Worm (Caenorhabditis elegans) whole organism, L1 larva: Measurements from ENCODE around the gene aqp-3.

ENCODE experiments used
- C04F5.9 ChIP-seq: sonication (generic microtip); optimal IDR thresholded peaks from 2 replicates; lab custom pipeline; 2016; ENCODE audit warnings: missing genetic modification characterization, missing compliant biosample characterization
- C16A3.4 ChIP-seq: fragments of 150-350 bp; optimal IDR thresholded peaks from 2 replicates; lab custom pipeline; 2014; ENCODE audit warnings: missing biosample characterization, missing genetic modification characterization
- C34B4.2 ChIP-seq: sonication (generic microtip); optimal IDR thresholded peaks from 2 replicates; lab custom pipeline; 2017; ENCODE audit warnings: mild to moderate bottlenecking, missing genetic modification characterization, missing compliant biosample characterization
- F16B12.6 ChIP-seq: fragments of 150-350 bp; optimal IDR thresholded peaks from 2 replicates; lab custom pipeline; 2014; ENCODE audit warnings: missing biosample characterization, missing genetic modification characterization
- alr-1 ChIP-seq: fragments of 200-800 bp; sonication (Bioruptor generic); optimal IDR thresholded peaks from 2 replicates; lab custom pipeline; 2018; ENCODE audit warnings: borderline replicate concordance, mild to moderate bottlenecking, missing genetic modification characterization, missing compliant biosample characterization
- ama-1 ChIP-seq: fragments of 150-350 bp; optimal IDR thresholded peaks from 2 replicates; lab custom pipeline; 2014
- ceh-63 ChIP-seq: fragments of 200-800 bp; sonication (Bioruptor generic); optimal IDR thresholded peaks from 2 replicates; lab custom pipeline; 2018; ENCODE audit warnings: mild to moderate bottlenecking, missing genetic modification characterization, missing compliant biosample characterization
- ceh-82 ChIP-seq, 3 experiments: fragments of 150-350 bp in 1 of 3; sonication (generic microtip) in 2 of 3; optimal IDR thresholded peaks; 2 replicates each; lab custom pipeline; 2014 to 2017; ENCODE audit warnings: missing biosample characterization in 3 of 3, missing genetic modification characterization in 3 of 3
- ceh-90 ChIP-seq: sonication (generic microtip); optimal IDR thresholded peaks from 2 replicates; lab custom pipeline; 2016; ENCODE audit warnings: missing genetic modification characterization, missing compliant biosample characterization
- ces-1 ChIP-seq: fragments of 150-350 bp; optimal IDR thresholded peaks from 2 replicates; lab custom pipeline; 2014; ENCODE audit warnings: missing biosample characterization, missing genetic modification reagents, missing genetic modification characterization
- dpl-1 ChIP-seq, 3 experiments: fragments of 150-350 bp in 2 of 3; sonication (generic microtip) in 1 of 3; optimal IDR thresholded peaks; 2 replicates each; lab custom pipeline; 2014 to 2017; ENCODE audit warnings: missing biosample characterization in 3 of 3, missing genetic modification characterization in 3 of 3, missing genetic modification reagents in 3 of 3
- dsc-1 ChIP-seq: sonication (generic microtip); optimal IDR thresholded peaks from 2 replicates; lab custom pipeline; 2016; ENCODE audit warnings: mild to moderate bottlenecking, missing genetic modification characterization, missing compliant biosample characterization
- efl-3 ChIP-seq: fragments of 200-800 bp; sonication (Bioruptor generic); optimal IDR thresholded peaks from 2 replicates; lab custom pipeline; 2018; ENCODE audit warnings: mild to moderate bottlenecking, missing genetic modification characterization, missing compliant biosample characterization
- egl-13 ChIP-seq: sonication (generic microtip); optimal IDR thresholded peaks from 2 replicates; lab custom pipeline; 2016; ENCODE audit warnings: missing genotype, missing genetic modification reagents, missing genetic modification characterization, missing compliant biosample characterization
- egl-27 ChIP-seq, 2 experiments: fragments of 150-350 bp in 1 of 2; sonication (generic microtip); optimal IDR thresholded peaks; 3 replicates each; lab custom pipeline; 2017 to 2018; ENCODE audit warnings: missing biosample characterization in 2 of 2, missing genetic modification characterization in 2 of 2, missing genetic modification reagents in 2 of 2
- elt-2 ChIP-seq: sonication (generic microtip); optimal IDR thresholded peaks from 2 replicates; lab custom pipeline; 2016; ENCODE audit warnings: missing genetic modification characterization, mild to moderate bottlenecking, inconsistent platforms, missing compliant biosample characterization, missing genetic modification reagents
- ets-5 ChIP-seq: fragments of 200-800 bp; sonication (Bioruptor generic); IDR thresholded peaks from 2 replicates; pipeline ENCODE4 v1.3.6; 2022; ENCODE audit warnings: missing genetic modification characterization, missing compliant biosample characterization
- fkh-10 ChIP-seq: sonication (generic microtip); optimal IDR thresholded peaks from 2 replicates; lab custom pipeline; 2017; ENCODE audit warnings: missing biosample characterization, missing genetic modification reagents, missing genetic modification characterization
- fkh-4 ChIP-seq: sonication (generic microtip); optimal IDR thresholded peaks from 2 replicates; lab custom pipeline; 2016; ENCODE audit warnings: missing compliant biosample characterization, missing genetic modification characterization, borderline replicate concordance
- grh-1 ChIP-seq: fragments of 200-800 bp; sonication (Bioruptor generic); IDR thresholded peaks from 2 replicates; pipeline ENCODE4 v1.3.6; 2022; ENCODE audit warnings: missing genetic modification reagents, missing genetic modification characterization, missing compliant biosample characterization
- hlh-17 ChIP-seq: fragments of 200-800 bp; sonication (Bioruptor generic); optimal IDR thresholded peaks from 2 replicates; lab custom pipeline; 2018; ENCODE audit warnings: missing genetic modification characterization, mild to moderate bottlenecking, missing compliant biosample characterization, moderate library complexity, borderline replicate concordance
- irx-1 ChIP-seq: sonication (generic microtip); optimal IDR thresholded peaks from 2 replicates; lab custom pipeline; 2016; ENCODE audit warnings: missing genetic modification characterization, missing compliant biosample characterization
- jun-1 ChIP-seq: fragments of 150-350 bp; optimal IDR thresholded peaks from 2 replicates; lab custom pipeline; 2014; ENCODE audit warnings: missing biosample characterization, missing genetic modification reagents, missing genetic modification characterization
- lin-14 ChIP-seq: fragments of 200-800 bp; sonication (Bioruptor generic); optimal IDR thresholded peaks from 2 replicates; lab custom pipeline; 2018; ENCODE audit warnings: mild to moderate bottlenecking, missing genetic modification characterization, moderate library complexity, missing compliant biosample characterization
- lin-39 ChIP-seq: fragments of 150-350 bp; optimal IDR thresholded peaks from 2 replicates; lab custom pipeline; 2014; ENCODE audit warnings: missing biosample characterization, missing genetic modification reagents, missing genetic modification characterization
- lir-3 ChIP-seq: sonication (generic microtip); optimal IDR thresholded peaks from 2 replicates; lab custom pipeline; 2016; ENCODE audit warnings: mild to moderate bottlenecking, missing genetic modification characterization, moderate library complexity, missing compliant biosample characterization; ENCODE audit not compliant: poor library complexity
- mab-9 ChIP-seq: fragments of 200-800 bp; sonication (Bioruptor generic); IDR thresholded peaks from 2 replicates; pipeline ENCODE4 v1.3.6; 2022; ENCODE audit warnings: missing genetic modification reagents, missing genetic modification characterization, missing compliant biosample characterization
- mef-2 ChIP-seq: fragments of 150-350 bp; optimal IDR thresholded peaks from 2 replicates; lab custom pipeline; 2014; ENCODE audit warnings: missing biosample characterization, missing genetic modification characterization
- nhr-11 ChIP-seq: fragments of 150-350 bp; optimal IDR thresholded peaks from 2 replicates; lab custom pipeline; 2014; ENCODE audit warnings: missing biosample characterization, missing genetic modification characterization
- nhr-12 ChIP-seq: sonication (generic microtip); optimal IDR thresholded peaks from 2 replicates; lab custom pipeline; 2017; ENCODE audit warnings: missing biosample characterization, missing genetic modification characterization
- nhr-20 ChIP-seq: sonication (generic microtip); optimal IDR thresholded peaks from 2 replicates; lab custom pipeline; 2016; ENCODE audit warnings: mild to moderate bottlenecking, missing genetic modification characterization, missing compliant biosample characterization
- nhr-28 ChIP-seq: fragments of 150-350 bp; optimal IDR thresholded peaks from 2 replicates; lab custom pipeline; 2014; ENCODE audit warnings: missing biosample characterization, missing genetic modification characterization
- nhr-47 ChIP-seq: sonication (generic microtip); optimal IDR thresholded peaks from 2 replicates; lab custom pipeline; 2016; ENCODE audit warnings: mild to moderate bottlenecking, missing genetic modification characterization, moderate library complexity, missing compliant biosample characterization
- nhr-71 ChIP-seq: sonication (generic microtip); optimal IDR thresholded peaks from 2 replicates; lab custom pipeline; 2016; ENCODE audit warnings: mild to moderate bottlenecking, missing genetic modification characterization, moderate library complexity, missing compliant biosample characterization
- nhr-77 ChIP-seq: fragments of 150-350 bp; optimal IDR thresholded peaks from 2 replicates; lab custom pipeline; 2014; ENCODE audit warnings: missing biosample characterization, missing genetic modification characterization
- nhr-84 ChIP-seq: sonication (generic microtip); optimal IDR thresholded peaks from 2 replicates; lab custom pipeline; 2017; ENCODE audit warnings: missing biosample characterization, missing genetic modification characterization
- nhr-90 ChIP-seq: sonication (generic microtip); optimal IDR thresholded peaks from 2 replicates; lab custom pipeline; 2016; ENCODE audit warnings: mild to moderate bottlenecking, missing genetic modification characterization, missing compliant biosample characterization; ENCODE audit not compliant: poor library complexity
- pag-3 ChIP-seq: sonication (generic microtip); optimal IDR thresholded peaks from 2 replicates; lab custom pipeline; 2017; ENCODE audit warnings: missing genetic modification characterization, mild to moderate bottlenecking, missing compliant biosample characterization, antibody characterized with exemption, borderline replicate concordance; ENCODE audit not compliant: insufficient read depth
- pax-3 ChIP-seq: fragments of 200-800 bp; sonication (Bioruptor generic); optimal IDR thresholded peaks from 2 replicates; lab custom pipeline; 2018; ENCODE audit warnings: mild to moderate bottlenecking, missing genetic modification characterization, moderate library complexity, missing compliant biosample characterization
- snpc-4 ChIP-seq: fragments of 150-350 bp; optimal IDR thresholded peaks from 2 replicates; lab custom pipeline; 2014; ENCODE audit warnings: missing biosample characterization, missing genetic modification characterization
- snu-23 ChIP-seq: sonication (generic microtip); optimal IDR thresholded peaks from 2 replicates; lab custom pipeline; 2016; ENCODE audit warnings: missing genetic modification characterization, missing compliant biosample characterization
- sox-4 ChIP-seq: sonication (generic microtip); optimal IDR thresholded peaks from 2 replicates; lab custom pipeline; 2016; ENCODE audit warnings: missing genetic modification characterization, missing compliant biosample characterization
- swsn-7 ChIP-seq: sonication (generic microtip); optimal IDR thresholded peaks from 2 replicates; lab custom pipeline; 2016; ENCODE audit warnings: missing genetic modification characterization, missing compliant biosample characterization
- unc-130 ChIP-seq: fragments of 150-350 bp; optimal IDR thresholded peaks from 2 replicates; lab custom pipeline; 2017; ENCODE audit warnings: missing biosample characterization, missing genetic modification characterization, inconsistent platforms
- vab-15 ChIP-seq: sonication (generic microtip); optimal IDR thresholded peaks from 2 replicates; lab custom pipeline; 2017; ENCODE audit warnings: missing genotype, mild to moderate bottlenecking, missing genetic modification characterization, missing compliant biosample characterization
- xbp-1 ChIP-seq: sonication (generic microtip); optimal IDR thresholded peaks from 2 replicates; lab custom pipeline; 2016; ENCODE audit warnings: missing genetic modification characterization, missing compliant biosample characterization
- zip-4 ChIP-seq: fragments of 200-800 bp; sonication (Bioruptor generic); optimal IDR thresholded peaks from 2 replicates; lab custom pipeline; 2018; ENCODE audit warnings: mild to moderate bottlenecking, missing genetic modification characterization, moderate library complexity, missing compliant biosample characterization
- ztf-11 ChIP-seq, 2 experiments: sonication (generic microtip); optimal IDR thresholded peaks; 2 replicates each; lab custom pipeline; 2016 to 2017; ENCODE audit warnings: missing genetic modification characterization in 2 of 2, missing biosample characterization in 1 of 2, missing compliant biosample characterization in 1 of 2
- ztf-4 ChIP-seq: fragments of 150-350 bp; optimal IDR thresholded peaks from 2 replicates; lab custom pipeline; 2014; ENCODE audit warnings: missing biosample characterization, missing genetic modification characterization

aqp-3 gene

DNA sequence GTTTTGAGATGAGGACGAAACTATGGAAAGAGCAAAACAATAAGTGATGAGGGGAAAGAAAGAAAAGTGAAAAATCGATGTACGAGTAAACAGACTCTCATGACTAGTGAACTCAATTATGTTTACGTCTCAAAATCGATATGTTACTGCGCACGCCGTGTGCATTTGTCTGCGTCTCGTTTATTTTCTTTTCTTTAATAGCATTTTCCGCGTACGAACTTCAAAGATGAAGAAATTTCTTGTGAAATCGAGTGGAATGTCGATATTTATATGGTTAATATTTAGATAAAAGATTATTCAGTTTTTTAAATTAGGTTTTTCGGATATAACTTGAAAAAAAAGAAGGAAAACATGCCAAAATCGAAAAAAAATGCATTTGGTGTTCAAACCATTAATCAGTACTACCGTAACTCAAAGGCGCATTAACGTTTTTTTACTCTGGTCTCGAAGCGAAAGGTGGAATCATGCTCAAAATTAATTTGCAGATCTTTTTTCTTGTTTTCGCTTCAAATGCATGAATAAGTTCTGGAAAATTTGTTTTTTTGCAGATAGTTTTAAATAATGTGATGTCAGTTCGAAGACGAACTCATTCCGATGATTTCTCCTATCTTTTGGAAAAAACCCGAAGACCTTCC lies 29.2 kb downstream of the aqp-3 start, which contains the start of gene fic-1 (continued):
- TF ChIP-seq nhr-20 (peak; percentile 35), xbp-1 (peak; percentile 46), fkh-10 (GFP tag; lab: Kevin White, UChicago) (peak; percentile 75), snpc-4 (tag; lab: Kevin White, UChicago) (peak; percentile 13), ama-1 (lab: Kevin White, UChicago) (no peak), pax-3 (peak; percentile 5), alr-1 (tag; lab: Kevin White, UChicago) (no peak), nhr-71 (peak; percentile 82), nhr-47 (tag; lab: Kevin White, UChicago) (peak; percentile 57), lin-14 (GFP tag; lab: Kevin White, UChicago) (peak; percentile 96), egl-13 (tag; lab: Kevin White, UChicago) (peak; percentile 51), nhr-11 (tag; lab: Kevin White, UChicago) (no peak), pag-3 (tag; lab: Kevin White, UChicago) (no peak), snu-23 (GFP tag; lab: Kevin White, UChicago) (peak; percentile 64), C04F5.9 (no peak), efl-3 (GFP tag; lab: Kevin White, UChicago) (no peak), C16A3.4 (tag; lab: Kevin White, UChicago) (no peak), zip-4 (GFP tag; lab: Kevin White, UChicago) (peak; percentile 6), hlh-17 (GFP tag; lab: Kevin White, UChicago) (no peak), ceh-90 (no peak), ztf-4 (peak; percentile 61), sox-4 (tag; lab: Kevin White, UChicago) (no peak), nhr-90 (peak; percentile 36), nhr-84 (tag; lab: Kevin White, UChicago) (no peak), lir-3 (tag; lab: Kevin White, UChicago) (peak; percentile 35), fkh-4 (tag; lab: Kevin White, UChicago) (no peak), ces-1 (GFP tag; lab: Kevin White, UChicago) (peak; percentile 96), nhr-77 (no peak), mef-2 (tag; lab: Kevin White, UChicago) (no peak), ceh-82 (tag; optimal IDR thresholded peaks at IDR 0.05; lab: Kevin White, UChicago) (peak; percentile 60 to 75 (median 63)), ets-5 (GFP tag; lab: Robert Waterston, UW) (no peak), nhr-28 (tag; lab: Kevin White, UChicago) (no peak), unc-130 (no peak)

DNA sequence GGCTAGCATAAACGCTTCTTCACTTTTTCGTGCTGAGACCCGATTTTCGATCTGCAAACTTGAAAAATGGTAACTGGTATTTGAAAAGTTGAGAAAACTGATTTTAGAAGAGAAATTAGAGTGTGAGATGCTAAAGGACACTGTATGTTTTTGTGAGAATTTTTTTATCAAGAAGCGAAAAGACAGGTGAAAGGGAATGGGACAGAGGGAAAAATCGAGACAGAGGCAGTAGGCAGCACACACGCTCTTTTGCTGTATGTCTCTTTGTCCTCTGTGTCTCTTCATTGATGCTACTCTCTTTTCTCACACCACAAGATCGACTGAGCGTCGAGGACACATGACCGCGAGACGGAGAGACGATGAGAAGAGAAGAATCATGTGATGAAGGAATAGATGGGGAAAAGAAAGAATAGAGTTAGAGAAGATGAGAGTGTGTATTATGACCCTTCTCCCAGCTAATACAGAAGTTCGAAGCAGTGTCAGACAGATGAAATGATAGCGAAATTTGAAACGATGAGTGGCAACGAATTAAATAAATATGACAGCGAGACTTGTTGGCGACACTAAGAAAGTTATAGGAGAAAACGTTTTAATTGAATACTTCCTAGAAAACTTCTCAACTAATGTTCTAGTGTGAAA lies 30.3 kb downstream of the aqp-3 start, which contains the start of gene lgg-2:
Gene lgg-2, minus strand, starts transcription at position 51 of the 639 bp plus-strand sequence.
- no peak for TF ChIP-seq vab-15 (tag; lab: Kevin White, UChicago)
- TF ChIP-seq F16B12.6: no peak
- TF ChIP-seq mab-9 (GFP tag; lab: Robert Waterston, UW): peak; percentile 84
- peak; percentile 52 to 76 for TF ChIP-seq egl-27 (tag; optimal IDR thresholded peaks at IDR 0.05; lab: Kevin White, UChicago)
- no peak for TF ChIP-seq ceh-63 (GFP tag; lab: Kevin White, UChicago)
- peak; percentile 94 for TF ChIP-seq ama-1 (lab: Kevin White, UChicago)
- TF ChIP-seq grh-1 (GFP tag; lab: Robert Waterston, UW): peak; percentile 86
- TF ChIP-seq dsc-1: peak; percentile 93
- no peak for TF ChIP-seq unc-130
- no peak for TF ChIP-seq C34B4.2 (tag; lab: Kevin White, UChicago)
- peak; percentile 95 for TF ChIP-seq jun-1
- TF ChIP-seq mef-2 (tag; lab: Kevin White, UChicago): peak; percentile 76
- no peak for TF ChIP-seq nhr-28 (tag; lab: Kevin White, UChicago)
- peak in 1 of 2 experiments; percentile 85 for TF ChIP-seq ztf-11 (tag; optimal IDR thresholded peaks at IDR 0.05; lab: Kevin White, UChicago)
- peak; percentile 93 for TF ChIP-seq xbp-1
- TF ChIP-seq lin-39: peak; percentile 90
- peak; percentile 78 to 79 (median 78) for TF ChIP-seq dpl-1 (GFP tag; optimal IDR thresholded peaks at IDR 0.05; lab: Kevin White, UChicago)
- peak; percentile 89 for TF ChIP-seq elt-2 (tag; lab: Kevin White, UChicago)
- no peak for TF ChIP-seq efl-3 (GFP tag; lab: Kevin White, UChicago)
- no peak for TF ChIP-seq nhr-12
- TF ChIP-seq swsn-7 (tag; lab: Kevin White, UChicago): peak; percentile 99
- TF ChIP-seq fkh-10 (GFP tag; lab: Kevin White, UChicago): peak; percentile 26
- TF ChIP-seq irx-1 (tag; lab: Kevin White, UChicago): peak; percentile 93
- TF ChIP-seq pax-3: peak; percentile 86
